Fruit fly (Drosophila melanogaster): Measurements from ENCODE around the gene CG8260.

CG8260 gene

dm6 chrX:15740288-15740726 is 15.8 kb upstream of the CG8260 start (continued):
- TF ChIP-seq Atf6 (GFP tag; IDR thresholded peaks at IDR 0.05) (peak; percentile 89), CG16815 (GFP tag; optimal IDR thresholded peaks at IDR 0.05) (peak; percentile 48), CG14667 (GFP tag; IDR thresholded peaks at IDR 0.05) (peak; percentile 60), Camta (GFP tag; optimal IDR thresholded peaks at IDR 0.05) (peak; percentile 20), CG13123 (GFP tag; optimal IDR thresholded peaks at IDR 0.05) (peak; percentile 9), Adf1 (GFP tag; IDR thresholded peaks at IDR 0.05) (peak; percentile 52; the same call in 1 of the 2 replicates), CG3995 (GFP tag; optimal IDR thresholded peaks at IDR 0.05) (peak; percentile 14), CG6765 (GFP tag; optimal IDR thresholded peaks at IDR 0.05) (peak; percentile 68), CG18476 (GFP tag; optimal IDR thresholded peaks at IDR 0.05) (no peak), sug (tag; optimal IDR thresholded peaks at IDR 0.05) (peak; percentile 54), amos (GFP tag; IDR thresholded peaks at IDR 0.05; ENCODE audit: partially characterized antibody) (0 out of 2 replicates have a peak, but pooled peaks have one; percentile 4), MESR4 (GFP tag; optimal IDR thresholded peaks at IDR 0.05) (no peak), CG5180 (GFP tag; optimal IDR thresholded peaks at IDR 0.05) (no peak), MTF-1 (GFP tag; optimal IDR thresholded peaks at IDR 0.05; ENCODE audit: borderline replicate concordance) (peak; percentile 7), HmgZ (tag; optimal IDR thresholded peaks at IDR 0.05) (peak; percentile 88), br (optimal IDR thresholded peaks at IDR 0.05) (no peak), Oli (tag; optimal IDR thresholded peaks at IDR 0.05) (peak; percentile 75), dati (GFP tag; IDR thresholded peaks at IDR 0.05) (peak; percentile 31; the same call in 1 of the 2 replicates), CG14860 (GFP tag; IDR thresholded peaks at IDR 0.05; ENCODE audit: partially characterized antibody) (no peak), CG15514 (GFP tag; optimal IDR thresholded peaks at IDR 0.05) (peak; percentile 79), wdn (GFP tag; IDR thresholded peaks at IDR 0.05) (peak; percentile 69), pfk (GFP tag; optimal IDR thresholded peaks at IDR 0.05) (no peak), kay (GFP tag; optimal IDR thresholded peaks at IDR 0.05) (peak; percentile 68), CG7372 (GFP tag; IDR thresholded peaks at IDR 0.05) (peak; percentile 57; the same call in 1 of the 2 replicates), CG7556 (GFP tag; optimal IDR thresholded peaks at IDR 0.05) (peak; percentile 66), pum (GFP tag; optimal IDR thresholded peaks at IDR 0.05) (peak; percentile 35), gt (GFP tag; IDR thresholded peaks at IDR 0.05) (no peak), Hr51 (GFP tag; optimal IDR thresholded peaks at IDR 0.05) (peak; percentile 46 to 72), zfh1 (GFP tag; IDR thresholded peaks at IDR 0.05) (peak; percentile 73; the same call in 2 of the 3 replicates), Hey (tag; optimal IDR thresholded peaks at IDR 0.05) (peak; percentile 57), Sin3A (optimal IDR thresholded peaks at IDR 0.05) (no peak), CG10462 (GFP tag; optimal IDR thresholded peaks at IDR 0.05) (no peak), Bdp1 (GFP tag; optimal IDR thresholded peaks at IDR 0.05) (no peak), Scr (GFP tag; IDR thresholded peaks at IDR 0.05; ENCODE audit: partially characterized antibody) (no peak), ind (GFP tag; optimal IDR thresholded peaks at IDR 0.05) (peak; percentile 67), tap (tag; optimal IDR thresholded peaks at IDR 0.05) (no peak), CG6654 (GFP tag; optimal IDR thresholded peaks at IDR 0.05) (no peak), CG8290 (GFP tag; optimal IDR thresholded peaks at IDR 0.05) (no peak), CG8290 (tag; optimal IDR thresholded peaks at IDR 0.05) (peak in 1 of 2 experiments; percentile 82), row (GFP tag; IDR thresholded peaks at IDR 0.05) (peak; percentile 90), CG42726 (GFP tag; IDR thresholded peaks at IDR 0.05; ENCODE audit: partially characterized antibody) (no peak), Eip74EF (GFP tag; optimal IDR thresholded peaks at IDR 0.05) (peak in 1 of 2 experiments; percentile 43), NK7.1 (GFP tag; optimal IDR thresholded peaks at IDR 0.05) (peak; percentile 47), pzg (GFP tag; optimal IDR thresholded peaks at IDR 0.05) (peak; percentile 7), lmd (GFP tag; IDR thresholded peaks at IDR 0.05) (peak; percentile 71; the same call in 1 of the 2 replicates), dysf (GFP tag; IDR thresholded peaks at IDR 0.05) (peak; percentile 83), CG18619 (GFP tag; optimal IDR thresholded peaks at IDR 0.05) (peak; percentile 76), h (optimal IDR thresholded peaks at IDR 0.05) (no peak), CG11504 (tag; optimal IDR thresholded peaks at IDR 0.05) (peak; percentile 74), Dad (GFP tag; optimal IDR thresholded peaks at IDR 0.05) (peak; percentile 31), fd102C (GFP tag; optimal IDR thresholded peaks at IDR 0.05) (no peak)
